Fruit fly (Drosophila melanogaster) whole organism: Measurements from ENCODE around the gene Ets97D.

Experiments
- CG8478 ChIP-seq: fragments of >200 bp; optimal IDR thresholded peaks from 2 replicates; lab custom pipeline; 2018; ENCODE audit warnings: inconsistent platforms
- EcR ChIP-seq, 2 experiments: fragments of >200 bp; optimal IDR thresholded peaks; 2 replicates each; lab custom pipeline; 2017; ENCODE audit warnings: missing biosample characterization in 2 of 2, missing genetic modification characterization in 2 of 2, missing genetic modification reagents in 2 of 2
- pan ChIP-seq: fragments of >200 bp; optimal IDR thresholded peaks from 2 replicates; lab custom pipeline; 2017
- usp ChIP-seq: fragments of >200 bp; optimal IDR thresholded peaks from 2 replicates; lab custom pipeline; 2017; ENCODE audit warnings: missing biosample characterization, missing genetic modification characterization, mixed read lengths

dm6 chr3R:26885192-26885591 is 27.5 kb downstream of the Ets97D start:
- no peak for TF ChIP-seq usp (GFP tag; lab: Kevin White, UChicago)
- TF ChIP-seq CG8478 (lab: Kevin White, UChicago), result no peak
- no peak for TF ChIP-seq pan (lab: Kevin White, UChicago)
- no peak for TF ChIP-seq EcR (GFP tag; optimal IDR thresholded peaks at IDR 0.05; lab: Kevin White, UChicago)
